Worm (Caenorhabditis elegans) whole organism, L4 larva: Measurements from ENCODE around the gene Y55F3AM.13.

Source experiments
- dve-1 ChIP-seq: sonication (generic microtip); optimal IDR thresholded peaks from 2 replicates; lab custom pipeline; 2017; ENCODE audit warnings: antibody characterized with exemption, mild to moderate bottlenecking, missing genetic modification characterization, missing compliant biosample characterization; ENCODE audit not compliant: insufficient read depth
- saeg-2 ChIP-seq: fragments of 200-800 bp; sonication (Bioruptor generic); IDR thresholded peaks from 2 replicates; pipeline ENCODE4 v1.3.6; 2022; ENCODE audit warnings: missing genetic modification reagents, missing genetic modification characterization, missing compliant biosample characterization
- unc-62 ChIP-seq, 3 experiments: fragments of 150-350 bp in 1 of 3; sonication (generic microtip); optimal IDR thresholded peaks in 2 of 3; peaks in 1 of 3; 1 replicate in 1 of 3; 2 replicates in 2 of 3; lab custom pipeline; 2014 to 2017; ENCODE audit warnings: missing biosample characterization in 3 of 3, missing genetic modification characterization in 3 of 3, missing genetic modification reagents in 3 of 3, missing genotype in 1 of 3

- TF ChIP-seq unc-62 (GFP tag; optimal IDR thresholded peaks at IDR 0.05 in 1 of 2; lab: Kevin White, UChicago) (peak in 1 of 2 experiments; percentile 13), unc-62 (tag; optimal IDR thresholded peaks at IDR 0.05; lab: Kevin White, UChicago) (no peak), saeg-2 (GFP tag; lab: Robert Waterston, UW) (no peak), dve-1 (tag; lab: Kevin White, UChicago) (peak; percentile 48)
Observed at ce11 chrIV:1035108-1035507, 21.0 kb downstream of the Y55F3AM.13 start.
